Worm (Caenorhabditis elegans): ENCODE data around the gene pfas-1.
A peak's percentile ranks its signal among the peaks of the same experiment; 100 is the strongest.

pfas-1 gene

DNA sequence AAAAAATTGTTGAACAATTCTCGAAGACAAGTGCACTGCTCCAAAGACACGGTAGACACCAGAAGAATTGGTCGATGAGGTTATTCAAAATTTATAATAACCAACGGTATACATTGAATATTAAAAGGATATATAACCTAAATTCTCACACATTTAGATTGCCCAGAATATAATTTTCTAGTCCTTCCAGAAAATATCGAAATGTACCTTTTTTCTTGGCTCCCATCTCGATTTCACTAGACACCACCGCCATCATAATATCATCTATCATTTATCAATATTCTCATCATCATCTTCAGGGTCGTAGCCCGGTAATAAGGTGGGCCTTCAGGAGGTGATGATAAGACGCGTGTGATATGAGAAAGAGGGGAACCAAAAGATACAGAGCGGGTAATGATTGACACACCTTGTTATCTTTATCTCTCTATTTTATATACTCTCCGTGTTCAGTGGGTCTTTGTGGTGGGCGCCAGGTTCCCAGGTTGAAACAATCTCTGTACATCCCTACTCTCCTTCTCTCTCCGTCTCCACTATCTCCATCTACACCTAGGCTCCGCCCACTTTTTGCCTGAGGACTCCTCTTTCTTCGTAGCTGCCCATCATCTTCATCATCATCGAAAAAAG is 42.9 kb downstream of the pfas-1 start, which contains the start of gene mab-21:
TSS of gene mab-21 (plus strand) at position 615 of the 624 bp plus-strand sequence.
- TF ChIP-seq nfyb-1 (GFP tag; IDR thresholded peaks at IDR 0.05) (0 out of 2 replicates have a peak, but pooled peaks have one; percentile 15), F39B2.1 (GFP tag; IDR thresholded peaks at IDR 0.05) (no peak)

DNA sequence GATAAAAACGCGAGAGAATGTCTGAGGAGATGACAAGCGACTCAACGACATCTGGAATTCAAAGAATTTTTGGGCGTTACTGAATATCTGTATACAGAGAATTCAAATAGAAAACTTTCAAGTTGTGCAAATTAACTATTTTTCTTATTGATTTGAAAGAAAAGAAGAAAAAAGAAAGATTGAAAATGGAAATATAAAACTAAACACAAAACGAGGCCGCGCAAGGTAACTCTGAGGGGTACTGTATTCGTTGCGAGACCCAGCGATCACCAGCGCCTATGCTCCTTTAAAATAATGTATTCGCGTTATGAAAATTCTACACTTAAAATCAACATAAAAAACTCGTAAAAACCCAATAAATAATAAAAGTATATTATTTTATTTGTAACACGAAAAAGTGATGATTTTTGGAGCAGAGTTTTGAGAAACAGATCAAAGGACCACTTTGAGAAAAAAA is 47.3 kb downstream of the pfas-1 start, which contains the start of gene asb-1:
TSS of gene asb-1 (minus strand) at position 51 of the 457 bp plus-strand sequence.
- TF ChIP-seq F57C9.4 (tag; optimal IDR thresholded peaks at IDR 0.05) (no peak), B0336.3 (GFP tag; IDR thresholded peaks at IDR 0.05) (0 out of 2 replicates have a peak, but pooled peaks have one; percentile 14), pha-4 (tag; optimal IDR thresholded peaks at IDR 0.05) (no peak), ztf-25 (GFP tag; IDR thresholded peaks at IDR 0.05) (no peak), lag-1 (GFP tag; IDR thresholded peaks at IDR 0.05) (no peak), cebp-1 (GFP tag; IDR thresholded peaks at IDR 0.05) (no peak), cebp-1 (tag; optimal IDR thresholded peaks at IDR 0.05) (peak; percentile 3), nhr-27 (tag; optimal IDR thresholded peaks at IDR 0.05) (no peak), ceh-79 (tag; optimal IDR thresholded peaks at IDR 0.05) (no peak), unc-62 (GFP tag; optimal IDR thresholded peaks at IDR 0.05) (no peak), madf-8 (GFP tag; conservative IDR thresholded peaks at IDR 0.05) (peak; percentile 72), efl-1 (GFP tag; optimal IDR thresholded peaks at IDR 0.05) (peak; percentile 22), ama-1 (optimal IDR thresholded peaks at IDR 0.05) (no peak), ama-1 (GFP tag; optimal IDR thresholded peaks at IDR 0.05) (no peak), him-1 (tag; optimal IDR thresholded peaks at IDR 0.05) (peak; percentile 41), ceh-100 (GFP tag; IDR thresholded peaks at IDR 0.05) (no peak), hmg-20 (GFP tag; IDR thresholded peaks at IDR 0.05) (no peak), lsl-1 (GFP tag; optimal IDR thresholded peaks at IDR 0.05) (peak; percentile 95), snpc-1.3 (tag; optimal IDR thresholded peaks at IDR 0.05; ENCODE audit: insufficient read depth) (peak; percentile 40), lin-54 (GFP tag; optimal IDR thresholded peaks at IDR 0.05) (peak; percentile 38), hrde-1 (tag; optimal IDR thresholded peaks at IDR 0.05; ENCODE audit: borderline replicate concordance) (no peak), ceh-91 (GFP tag; IDR thresholded peaks at IDR 0.05) (peak; percentile 56), Y56A3A.18 (GFP tag; IDR thresholded peaks at IDR 0.05) (no peak), ztf-28 (GFP tag; IDR thresholded peaks at IDR 0.05) (0 out of 2 replicates have a peak, but pooled peaks have one; percentile 18), aptf-2 (GFP tag; conservative IDR thresholded peaks at IDR 0.05) (no peak), F33H1.4 (GFP tag; IDR thresholded peaks at IDR 0.05) (peak; percentile 94), D2030.7 (GFP tag; IDR thresholded peaks at IDR 0.05) (peak; percentile 59), F49E8.2 (tag; optimal IDR thresholded peaks at IDR 0.05; ENCODE audit: insufficient read depth) (peak; percentile 57), hsf-1 (GFP tag; IDR thresholded peaks at IDR 0.05) (0 out of 2 replicates have a peak, but pooled peaks have one; percentile 48), madf-3 (GFP tag; IDR thresholded peaks at IDR 0.05) (0 out of 2 replicates have a peak, but pooled peaks have one; percentile 20), ekl-4 (GFP tag; IDR thresholded peaks at IDR 0.05) (no peak), unc-130 (GFP tag; optimal IDR thresholded peaks at IDR 0.05) (peak; percentile 53), hmg-1.2 (GFP tag; IDR thresholded peaks at IDR 0.05) (0 out of 2 replicates have a peak, but pooled peaks have one; percentile 13), madf-6 (GFP tag; IDR thresholded peaks at IDR 0.05) (peak; percentile 90), nfyb-1 (GFP tag; IDR thresholded peaks at IDR 0.05) (0 out of 2 replicates have a peak, but pooled peaks have one; percentile 13), pbrm-1 (GFP tag; IDR thresholded peaks at IDR 0.05) (peak; percentile 12; the same call in 1 of the 2 replicates), snpc-4 (GFP tag; optimal IDR thresholded peaks at IDR 0.05) (no peak), snpc-4 (tag; optimal IDR thresholded peaks at IDR 0.05) (peak in 1 of 4 experiments; percentile 27), xnd-1 (tag; optimal IDR thresholded peaks at IDR 0.05) (peak; percentile 78), F23B12.7 (tag; optimal IDR thresholded peaks at IDR 0.05; ENCODE audit: insufficient read depth) (peak; percentile 45), snpc-3.4 (tag; optimal IDR thresholded peaks at IDR 0.05) (peak; percentile 38), rpc-1 (optimal IDR thresholded peaks at IDR 0.05) (no peak), rpc-1 (tag; optimal IDR thresholded peaks at IDR 0.05) (no peak), tbp1 (GFP tag; optimal IDR thresholded peaks at IDR 0.05) (peak; percentile 13)
